Worm (Caenorhabditis elegans): Measurements from ENCODE around the gene F13D11.4.

The F13D11.4 gene

DNA sequence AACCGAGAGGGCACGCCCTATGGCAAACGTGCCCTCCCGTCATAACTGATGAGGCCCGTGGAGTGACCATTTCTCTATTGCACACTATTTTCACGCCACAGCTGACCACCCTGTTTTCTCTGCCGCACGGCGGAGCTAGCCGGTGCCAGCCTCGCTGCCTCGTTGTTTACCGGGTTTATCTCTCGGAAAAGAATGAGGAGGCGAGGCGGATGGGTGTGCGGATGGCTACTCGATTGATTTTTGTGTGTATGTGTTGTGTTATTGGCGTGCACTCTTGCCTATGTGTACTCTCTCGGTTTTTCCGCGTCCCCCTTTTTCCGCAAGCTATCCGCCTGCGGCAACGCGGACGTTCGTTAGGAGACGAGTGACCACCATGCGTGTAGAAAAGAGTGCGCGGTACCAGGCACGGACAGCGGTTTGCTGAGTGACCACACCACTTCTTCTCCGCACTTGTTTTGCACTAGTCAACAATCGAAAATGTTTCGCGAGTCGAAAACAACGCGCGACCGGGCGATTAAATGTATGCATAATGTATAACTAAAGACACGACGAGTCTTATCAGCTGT, 22.5 kb downstream of the F13D11.4 start (continued):
- TF ChIP-seq unc-42 (tag; optimal IDR thresholded peaks at IDR 0.05) (peak; percentile 70), sdc-2 (tag; optimal IDR thresholded peaks at IDR 0.05) (peak; percentile 83), sox-2 (GFP tag; IDR thresholded peaks at IDR 0.05) (peak; percentile 46), lim-6 (tag; optimal IDR thresholded peaks at IDR 0.05) (no peak), dve-1 (tag; optimal IDR thresholded peaks at IDR 0.05) (peak; percentile 76), mec-3 (tag; optimal IDR thresholded peaks at IDR 0.05; ENCODE audit: borderline replicate concordance) (no peak), ceh-14 (tag; optimal IDR thresholded peaks at IDR 0.05) (peak; percentile 87), fkh-6 (tag; optimal IDR thresholded peaks at IDR 0.05) (peak; percentile 28), K02D7.2 (tag; optimal IDR thresholded peaks at IDR 0.05) (peak; percentile 30), ceh-9 (tag; optimal IDR thresholded peaks at IDR 0.05) (no peak), ceh-31 (tag; optimal IDR thresholded peaks at IDR 0.05) (peak; percentile 98), sox-4 (tag; optimal IDR thresholded peaks at IDR 0.05) (no peak), syd-9 (tag; optimal IDR thresholded peaks at IDR 0.05) (peak; percentile 90), lin-11 (tag; optimal IDR thresholded peaks at IDR 0.05) (peak; percentile 34), Y22D7AL.16 (tag; optimal IDR thresholded peaks at IDR 0.05) (no peak), nhr-232 (tag; optimal IDR thresholded peaks at IDR 0.05) (peak; percentile 46), ets-4 (tag; optimal IDR thresholded peaks at IDR 0.05) (peak; percentile 81), pqm-1 (tag; optimal IDR thresholded peaks at IDR 0.05) (peak; percentile 10), hlh-8 (tag; optimal IDR thresholded peaks at IDR 0.05) (peak; percentile 72), rnt-1 (tag; optimal IDR thresholded peaks at IDR 0.05) (peak; percentile 99), ref-2 (tag; optimal IDR thresholded peaks at IDR 0.05) (peak; percentile 97), nfya-1 (tag; optimal IDR thresholded peaks at IDR 0.05) (peak; percentile 92), hlh-30 (tag; optimal IDR thresholded peaks at IDR 0.05; ENCODE audit: insufficient read depth) (peak; percentile 72), ztf-16 (tag; optimal IDR thresholded peaks at IDR 0.05) (peak; percentile 75), dmd-4 (tag; optimal IDR thresholded peaks at IDR 0.05; ENCODE audit: borderline replicate concordance) (peak; percentile 82), ceh-2 (tag; optimal IDR thresholded peaks at IDR 0.05) (peak; percentile 88), ahr-1 (tag; optimal IDR thresholded peaks at IDR 0.05) (no peak), ceh-45 (GFP tag; IDR thresholded peaks at IDR 0.05) (no peak), T23F11.4 (GFP tag; optimal IDR thresholded peaks at IDR 0.05) (peak; percentile 73), madf-2 (tag; optimal IDR thresholded peaks at IDR 0.05) (peak; percentile 65), C08G9.2 (tag; optimal IDR thresholded peaks at IDR 0.05) (peak; percentile 72), pros-1 (tag; optimal IDR thresholded peaks at IDR 0.05) (peak; percentile 57), tbx-7 (tag; optimal IDR thresholded peaks at IDR 0.05) (peak; percentile 57), F13H6.1 (tag; optimal IDR thresholded peaks at IDR 0.05) (peak; percentile 100), elt-2 (tag; optimal IDR thresholded peaks at IDR 0.05) (peak; percentile 78), ceh-24 (tag; optimal IDR thresholded peaks at IDR 0.05) (no peak), ceh-18 (tag; optimal IDR thresholded peaks at IDR 0.05) (peak; percentile 87), tbx-2 (tag; optimal IDR thresholded peaks at IDR 0.05) (peak; percentile 97), fax-1 (tag; optimal IDR thresholded peaks at IDR 0.05) (peak; percentile 70), ceh-6 (GFP tag; optimal IDR thresholded peaks at IDR 0.05) (peak; percentile 61), unc-86 (tag; optimal IDR thresholded peaks at IDR 0.05) (peak; percentile 75), pat-9 (tag; optimal IDR thresholded peaks at IDR 0.05) (peak; percentile 62), npax-4 (tag; optimal IDR thresholded peaks at IDR 0.05) (no peak), hlh-15 (tag; optimal IDR thresholded peaks at IDR 0.05) (no peak), fkh-10 (GFP tag; optimal IDR thresholded peaks at IDR 0.05) (peak; percentile 61), K09A11.1 (tag; optimal IDR thresholded peaks at IDR 0.05; ENCODE audit: insufficient read depth) (no peak), unc-3 (GFP tag; conservative IDR thresholded peaks at IDR 0.05) (no peak), unc-3 (tag; optimal IDR thresholded peaks at IDR 0.05) (peak; percentile 58), elt-4 (tag; optimal IDR thresholded peaks at IDR 0.05) (no peak)

All from whole organism, late embryonic.